Fruit fly (Drosophila melanogaster) whole organism, wandering third instar larva: ENCODE measurements around the gene CG6481.

Source experiments
- CG32264 ChIP-seq: fragments of 200-800 bp; sonication (Bioruptor generic); optimal IDR thresholded peaks from 2 replicates; lab custom pipeline; 2016; ENCODE audit warnings: missing biosample characterization, missing genetic modification characterization
- CG9705 ChIP-seq: fragments of 200-800 bp; sonication (Bioruptor generic); optimal IDR thresholded peaks from 2 replicates; lab custom pipeline; 2018; ENCODE audit warnings: missing biosample characterization, mild to moderate bottlenecking, missing genetic modification characterization
- Dfd ChIP-seq: fragments of >200 bp; optimal IDR thresholded peaks from 2 replicates; lab custom pipeline; 2017; ENCODE audit warnings: missing biosample characterization, missing genetic modification characterization
- Dif ChIP-seq: fragments of 200-275, 200-300 bp; sonication (Bioruptor generic); optimal IDR thresholded peaks from 2 replicates; lab custom pipeline; 2018; ENCODE audit warnings: missing biosample characterization, missing genetic modification characterization; ENCODE audit not compliant: partially characterized antibody
- HLH106 ChIP-seq: fragments of 200-800 bp; optimal IDR thresholded peaks from 3 replicates; lab custom pipeline; 2019; ENCODE audit warnings: missing biosample characterization, mild to moderate bottlenecking, missing genetic modification characterization, moderate library complexity
- Hnf4 ChIP-seq: fragments of 200-800 bp; sonication (Bioruptor generic); optimal IDR thresholded peaks from 2 replicates; lab custom pipeline; 2016; ENCODE audit warnings: missing biosample characterization, mild to moderate bottlenecking, missing genetic modification characterization
- Hr78 ChIP-seq: fragments of >200 bp; optimal IDR thresholded peaks from 2 replicates; lab custom pipeline; 2017; ENCODE audit warnings: missing biosample characterization, missing genetic modification characterization
- Hr83 ChIP-seq: fragments of 200-300 bp; sonication (Bioruptor generic); optimal IDR thresholded peaks from 2 replicates; lab custom pipeline; 2016; ENCODE audit warnings: missing biosample characterization, mild to moderate bottlenecking, missing genetic modification characterization, moderate library complexity; ENCODE audit not compliant: poor library complexity, severe bottlenecking
- Mio ChIP-seq: sonication (Bioruptor generic); optimal IDR thresholded peaks from 2 replicates; lab custom pipeline; 2016; ENCODE audit warnings: missing biosample characterization, missing genetic modification characterization
- Myc ChIP-seq: fragments of >200 bp; optimal IDR thresholded peaks from 2 replicates; lab custom pipeline; 2017
- N ChIP-seq: fragments of >200 bp; optimal IDR thresholded peaks from 2 replicates; lab custom pipeline; 2018; ENCODE audit warnings: missing biosample characterization, missing external identifiers, missing genetic modification characterization
- OdsH ChIP-seq: fragments of 200-800 bp; sonication (Bioruptor generic); optimal IDR thresholded peaks from 2 replicates; lab custom pipeline; 2016; ENCODE audit warnings: missing biosample characterization, mild to moderate bottlenecking, missing genetic modification characterization
- Rel ChIP-seq, 2 experiments: fragments of 200-800 bp; sonication (Bioruptor generic) in 1 of 2; optimal IDR thresholded peaks; 2 replicates in 1 of 2; 3 replicates in 1 of 2; lab custom pipeline; 2016 to 2019; ENCODE audit warnings: mild to moderate bottlenecking in 2 of 2, missing biosample characterization in 2 of 2, missing genetic modification characterization in 2 of 2, moderate library complexity in 1 of 2
- Sp1 ChIP-seq: fragments of 200-800 bp; sonication (Bioruptor generic); optimal IDR thresholded peaks from 3 replicates; lab custom pipeline; 2019; ENCODE audit warnings: missing biosample characterization, mild to moderate bottlenecking, missing genetic modification characterization, moderate library complexity
- Vsx2 ChIP-seq: fragments of 200-300, 225-300 bp; sonication (Bioruptor generic); optimal IDR thresholded peaks from 2 replicates; lab custom pipeline; 2018; ENCODE audit warnings: missing biosample characterization, missing genetic modification characterization; ENCODE audit not compliant: partially characterized antibody
- br ChIP-seq: fragments of 200-800 bp; sonication (Bioruptor generic); optimal IDR thresholded peaks from 2 replicates; lab custom pipeline; 2016; ENCODE audit warnings: missing biosample characterization, missing genetic modification characterization
- brk ChIP-seq: fragments of 200-800 bp; sonication (Bioruptor generic); optimal IDR thresholded peaks from 2 replicates; lab custom pipeline; 2016; ENCODE audit warnings: missing biosample characterization, mild to moderate bottlenecking, missing genetic modification characterization
- dsf ChIP-seq: sonication (Bioruptor generic); optimal IDR thresholded peaks from 2 replicates; lab custom pipeline; 2016; ENCODE audit warnings: missing biosample characterization, missing genetic modification characterization, borderline replicate concordance
- ey ChIP-seq: fragments of 200-800 bp; sonication (Bioruptor generic); optimal IDR thresholded peaks from 2 replicates; lab custom pipeline; 2016; ENCODE audit warnings: missing biosample characterization, missing genetic modification characterization
- fru ChIP-seq: fragments of 200-800 bp; sonication (Bioruptor generic); optimal IDR thresholded peaks from 3 replicates; lab custom pipeline; 2016; ENCODE audit warnings: missing biosample characterization, mild to moderate bottlenecking, missing genetic modification characterization
- jim ChIP-seq: fragments of 175-275, 200-325 bp; sonication (Bioruptor generic); optimal IDR thresholded peaks from 2 replicates; lab custom pipeline; 2016; ENCODE audit warnings: missing biosample characterization, mild to moderate bottlenecking, missing genetic modification characterization
- lola ChIP-seq: fragments of >200 bp; optimal IDR thresholded peaks from 2 replicates; lab custom pipeline; 2017; ENCODE audit warnings: missing biosample characterization, missing genetic modification characterization
- psq ChIP-seq: fragments of 200-800 bp; sonication (Bioruptor generic); optimal IDR thresholded peaks from 3 replicates; lab custom pipeline; 2017; ENCODE audit warnings: missing biosample characterization, mild to moderate bottlenecking, missing genetic modification characterization, moderate library complexity
- rgr ChIP-seq: fragments of 200-800 bp; sonication (Bioruptor generic); optimal IDR thresholded peaks from 3 replicates; lab custom pipeline; 2016; ENCODE audit warnings: missing biosample characterization, mild to moderate bottlenecking, missing genetic modification characterization
- sv ChIP-seq: fragments of 200-800 bp; sonication (Bioruptor generic); optimal IDR thresholded peaks from 3 replicates; lab custom pipeline; 2016; ENCODE audit warnings: missing biosample characterization, missing genetic modification characterization
- usp ChIP-seq: fragments of >200 bp; optimal IDR thresholded peaks from 2 replicates; lab custom pipeline; 2017; ENCODE audit warnings: missing biosample characterization, missing genetic modification characterization
- woc ChIP-seq: sonication (Bioruptor generic); optimal IDR thresholded peaks from 2 replicates; lab custom pipeline; 2016; ENCODE audit warnings: missing biosample characterization, mild to moderate bottlenecking, missing genetic modification characterization

Gene CG6481

dm6 chrX:18523146-18523812 is 1.0 kb upstream of the CG6481 start:
- no peak for TF ChIP-seq Rel (GFP tag; optimal IDR thresholded peaks at IDR 0.05; lab: Kevin White, UChicago)
- no peak for TF ChIP-seq Rel (tag; optimal IDR thresholded peaks at IDR 0.05; lab: Kevin White, UChicago)
- TF ChIP-seq dsf, result no peak
- TF ChIP-seq psq (GFP tag; lab: Kevin White, UChicago), result no peak
- no peak for TF ChIP-seq rgr
- no peak for TF ChIP-seq jim
- no peak for TF ChIP-seq fru
- no peak for TF ChIP-seq OdsH (GFP tag; lab: Kevin White, UChicago)
- TF ChIP-seq N (GFP tag; lab: Kevin White, UChicago), result no peak
- TF ChIP-seq Hnf4, result no peak
- TF ChIP-seq Dfd (GFP tag; lab: Kevin White, UChicago), result no peak
- no peak for TF ChIP-seq Hr78 (GFP tag; lab: Kevin White, UChicago)
- TF ChIP-seq HLH106 (tag; lab: Kevin White, UChicago), result no peak
- TF ChIP-seq woc (GFP tag; lab: Kevin White, UChicago), result no peak
- TF ChIP-seq CG32264, result no peak
- no peak for TF ChIP-seq ey (GFP tag; lab: Kevin White, UChicago)
- no peak for TF ChIP-seq sv (GFP tag; lab: Kevin White, UChicago)
- no peak for TF ChIP-seq lola (GFP tag; lab: Kevin White, UChicago)
- no peak for TF ChIP-seq Dif

dm6 chrX:18520360-18520759 is 1.9 kb downstream of the CG6481 start:
- TF ChIP-seq Dif, result peak; percentile 32
- no peak for TF ChIP-seq usp (GFP tag; lab: Kevin White, UChicago)
- TF ChIP-seq Myc (lab: Kevin White, UChicago), result peak; percentile 66
- TF ChIP-seq N (GFP tag; lab: Kevin White, UChicago), result peak; percentile 59

- TF ChIP-seq N (GFP tag; lab: Kevin White, UChicago) (no peak), fru (no peak), lola (GFP tag; lab: Kevin White, UChicago) (no peak), Mio (GFP tag; lab: Kevin White, UChicago) (no peak), brk (GFP tag; lab: Kevin White, UChicago) (no peak), Sp1 (GFP tag; lab: Kevin White, UChicago) (no peak), CG9705 (GFP tag; lab: Kevin White, UChicago) (no peak), Hnf4 (no peak), sv (GFP tag; lab: Kevin White, UChicago) (no peak), usp (GFP tag; lab: Kevin White, UChicago) (no peak), CG32264 (no peak), dsf (no peak), Rel (GFP tag; optimal IDR thresholded peaks at IDR 0.05; lab: Kevin White, UChicago) (no peak), Rel (tag; optimal IDR thresholded peaks at IDR 0.05; lab: Kevin White, UChicago) (no peak), OdsH (GFP tag; lab: Kevin White, UChicago) (no peak), Dif (no peak)
Observed at dm6 chrX:18517415-18517814, 4.8 kb downstream of the CG6481 start.

dm6 chrX:18515988-18516541 is 6.2 kb downstream of the CG6481 start:
- TF ChIP-seq woc (GFP tag; lab: Kevin White, UChicago) (peak; percentile 82), Myc (lab: Kevin White, UChicago) (peak; percentile 87), psq (GFP tag; lab: Kevin White, UChicago) (peak; percentile 53), Vsx2 (GFP tag; lab: Kevin White, UChicago) (no peak), Hr83 (GFP tag; lab: Kevin White, UChicago) (no peak)

- TF ChIP-seq Myc (lab: Kevin White, UChicago), result peak; percentile 60
- TF ChIP-seq Hnf4, result no peak
Observed at dm6 chrX:18515205-18515921, 6.9 kb downstream of the CG6481 start, which contains the start of the genes Bx and HisRS. Gene Bx (plus strand): TSS chrX:18515428. Gene HisRS (plus strand): TSS chrX:18515428.

- TF ChIP-seq dsf (no peak), br (GFP tag; lab: Kevin White, UChicago) (no peak), lola (GFP tag; lab: Kevin White, UChicago) (no peak), HLH106 (tag; lab: Kevin White, UChicago) (no peak), N (GFP tag; lab: Kevin White, UChicago) (no peak)
Observed at dm6 chrX:18514767-18515166, 7.5 kb downstream of the CG6481 start, which contains the start of gene CG6470. Gene CG6470 (minus strand): TSS chrX:18514867.
